Fruit fly (Drosophila melanogaster): ENCODE results near the gene Targ1.

dm6 chr3L:21216697-21217291, 14.1 kb upstream of the Targ1 start, which contains the start of the genes Trmt112 and Ilk:
- no peak for TF ChIP-seq Lpt (GFP tag; optimal IDR thresholded peaks at IDR 0.05)
- no peak for TF ChIP-seq CG8632 (GFP tag; optimal IDR thresholded peaks at IDR 0.05)
- no peak for TF ChIP-seq Met (GFP tag; optimal IDR thresholded peaks at IDR 0.05)
- TF ChIP-seq Ets21C (GFP tag; optimal IDR thresholded peaks at IDR 0.05) = no peak

Data from whole organism, prepupa.